Worm (Caenorhabditis elegans) whole organism, L3 larva: ENCODE results near the gene sra-9.

ENCODE experiments used
- ceh-82 ChIP-seq: fragments of 150-350 bp; optimal IDR thresholded peaks from 2 replicates; lab custom pipeline; 2014; ENCODE audit warnings: missing biosample characterization, missing genetic modification characterization
- elt-1 ChIP-seq: fragments of 150-350 bp; optimal IDR thresholded peaks from 2 replicates; lab custom pipeline; 2014; ENCODE audit warnings: missing biosample characterization, missing genetic modification characterization
- lin-39 ChIP-seq: fragments of 150-350 bp; optimal IDR thresholded peaks from 2 replicates; lab custom pipeline; 2018; ENCODE audit warnings: missing biosample characterization, missing genetic modification reagents, missing genetic modification characterization
- pqm-1 ChIP-seq: fragments of 150-350 bp; optimal IDR thresholded peaks from 2 replicates; lab custom pipeline; 2017; ENCODE audit warnings: missing biosample characterization, missing genetic modification characterization, inconsistent platforms
- tbx-2 ChIP-seq: sonication (generic microtip); optimal IDR thresholded peaks from 2 replicates; lab custom pipeline; 2016; ENCODE audit warnings: mild to moderate bottlenecking, missing genetic modification characterization, missing compliant biosample characterization

- no peak for TF ChIP-seq elt-1 (tag; lab: Kevin White, UChicago)
- no peak for TF ChIP-seq ceh-82 (tag; lab: Kevin White, UChicago)
- TF ChIP-seq pqm-1 (tag; lab: Kevin White, UChicago) = no peak
- no peak for TF ChIP-seq lin-39 (tag; lab: Kevin White, UChicago)
- no peak for TF ChIP-seq tbx-2 (tag; lab: Kevin White, UChicago)
Measured at ce11 chrII:9551536-9551935, 19.4 kb downstream of the sra-9 start, which contains the start of gene F35H8.12.
